Fruit fly (Drosophila melanogaster) whole organism, wandering third instar larva: ENCODE measurements around the gene CG7182.
A peak's percentile ranks its signal among the peaks of the same experiment; 100 is the strongest.

Experiments
- Abd-B ChIP-seq: fragments of >200 bp; optimal IDR thresholded peaks from 2 replicates; lab custom pipeline; 2017; ENCODE audit warnings: missing biosample characterization, missing genetic modification characterization
- CG32264 ChIP-seq: fragments of 200-800 bp; sonication (Bioruptor generic); optimal IDR thresholded peaks from 2 replicates; lab custom pipeline; 2016; ENCODE audit warnings: missing biosample characterization, missing genetic modification characterization
- CG9705 ChIP-seq: fragments of 200-800 bp; sonication (Bioruptor generic); optimal IDR thresholded peaks from 2 replicates; lab custom pipeline; 2018; ENCODE audit warnings: missing biosample characterization, mild to moderate bottlenecking, missing genetic modification characterization
- CrebA ChIP-seq: fragments of 200-800 bp; sonication (Bioruptor generic); optimal IDR thresholded peaks from 2 replicates; lab custom pipeline; 2016; ENCODE audit warnings: missing biosample characterization, mild to moderate bottlenecking, missing genetic modification characterization, borderline replicate concordance
- Dfd ChIP-seq: fragments of >200 bp; optimal IDR thresholded peaks from 2 replicates; lab custom pipeline; 2017; ENCODE audit warnings: missing biosample characterization, missing genetic modification characterization
- Dif ChIP-seq: fragments of 200-275, 200-300 bp; sonication (Bioruptor generic); optimal IDR thresholded peaks from 2 replicates; lab custom pipeline; 2018; ENCODE audit warnings: missing biosample characterization, missing genetic modification characterization; ENCODE audit not compliant: partially characterized antibody
- GATAd ChIP-seq: sonication (Bioruptor generic); optimal IDR thresholded peaks from 2 replicates; lab custom pipeline; 2016; ENCODE audit warnings: missing biosample characterization, missing genetic modification characterization
- HLH106 ChIP-seq: fragments of 200-800 bp; optimal IDR thresholded peaks from 3 replicates; lab custom pipeline; 2019; ENCODE audit warnings: missing biosample characterization, mild to moderate bottlenecking, missing genetic modification characterization, moderate library complexity
- Hnf4 ChIP-seq: fragments of 200-800 bp; sonication (Bioruptor generic); optimal IDR thresholded peaks from 2 replicates; lab custom pipeline; 2016; ENCODE audit warnings: missing biosample characterization, mild to moderate bottlenecking, missing genetic modification characterization
- Hr83 ChIP-seq: fragments of 200-300 bp; sonication (Bioruptor generic); optimal IDR thresholded peaks from 2 replicates; lab custom pipeline; 2016; ENCODE audit warnings: missing biosample characterization, mild to moderate bottlenecking, missing genetic modification characterization, moderate library complexity; ENCODE audit not compliant: poor library complexity, severe bottlenecking
- Jra ChIP-seq: sonication (Bioruptor generic); optimal IDR thresholded peaks from 2 replicates; lab custom pipeline; 2016; ENCODE audit warnings: missing biosample characterization, missing genetic modification characterization
- Mio ChIP-seq: sonication (Bioruptor generic); optimal IDR thresholded peaks from 2 replicates; lab custom pipeline; 2016; ENCODE audit warnings: missing biosample characterization, missing genetic modification characterization
- Myc ChIP-seq: fragments of >200 bp; optimal IDR thresholded peaks from 2 replicates; lab custom pipeline; 2017
- N ChIP-seq: fragments of >200 bp; optimal IDR thresholded peaks from 2 replicates; lab custom pipeline; 2018; ENCODE audit warnings: missing biosample characterization, missing external identifiers, missing genetic modification characterization
- OdsH ChIP-seq: fragments of 200-800 bp; sonication (Bioruptor generic); optimal IDR thresholded peaks from 2 replicates; lab custom pipeline; 2016; ENCODE audit warnings: missing biosample characterization, mild to moderate bottlenecking, missing genetic modification characterization
- Rel ChIP-seq, 2 experiments: fragments of 200-800 bp; sonication (Bioruptor generic) in 1 of 2; optimal IDR thresholded peaks; 2 replicates in 1 of 2; 3 replicates in 1 of 2; lab custom pipeline; 2016 to 2019; ENCODE audit warnings: mild to moderate bottlenecking in 2 of 2, missing biosample characterization in 2 of 2, missing genetic modification characterization in 2 of 2, moderate library complexity in 1 of 2
- Sp1 ChIP-seq: fragments of 200-800 bp; sonication (Bioruptor generic); optimal IDR thresholded peaks from 3 replicates; lab custom pipeline; 2019; ENCODE audit warnings: missing biosample characterization, mild to moderate bottlenecking, missing genetic modification characterization, moderate library complexity
- Vsx2 ChIP-seq: fragments of 200-300, 225-300 bp; sonication (Bioruptor generic); optimal IDR thresholded peaks from 2 replicates; lab custom pipeline; 2018; ENCODE audit warnings: missing biosample characterization, missing genetic modification characterization; ENCODE audit not compliant: partially characterized antibody
- br ChIP-seq: fragments of 200-800 bp; sonication (Bioruptor generic); optimal IDR thresholded peaks from 2 replicates; lab custom pipeline; 2016; ENCODE audit warnings: missing biosample characterization, missing genetic modification characterization
- brk ChIP-seq: fragments of 200-800 bp; sonication (Bioruptor generic); optimal IDR thresholded peaks from 2 replicates; lab custom pipeline; 2016; ENCODE audit warnings: missing biosample characterization, mild to moderate bottlenecking, missing genetic modification characterization
- dl ChIP-seq, 2 experiments: fragments of 175-275, 200-275 bp in 1 of 2; fragments of 200-275 bp in 1 of 2; sonication (Bioruptor generic); optimal IDR thresholded peaks; lab custom pipeline; 2018; ENCODE audit warnings: mild to moderate bottlenecking in 2 of 2, missing biosample characterization in 2 of 2, missing genetic modification characterization in 2 of 2, moderate library complexity in 2 of 2; ENCODE audit not compliant: partially characterized antibody in 2 of 2, insufficient read depth in 1 of 2
- dmrt93B ChIP-seq: fragments of 200-800 bp; sonication (Bioruptor generic); optimal IDR thresholded peaks from 2 replicates; lab custom pipeline; 2018; ENCODE audit warnings: missing biosample characterization, mild to moderate bottlenecking, missing genetic modification characterization
- dsf ChIP-seq: sonication (Bioruptor generic); optimal IDR thresholded peaks from 2 replicates; lab custom pipeline; 2016; ENCODE audit warnings: missing biosample characterization, missing genetic modification characterization, borderline replicate concordance
- ey ChIP-seq: fragments of 200-800 bp; sonication (Bioruptor generic); optimal IDR thresholded peaks from 2 replicates; lab custom pipeline; 2016; ENCODE audit warnings: missing biosample characterization, missing genetic modification characterization
- foxo ChIP-seq, 2 experiments: fragments of 200-800 bp; sonication (Bioruptor generic); optimal IDR thresholded peaks; 2 replicates in 1 of 2; 3 replicates in 1 of 2; lab custom pipeline; 2016 to 2017; ENCODE audit warnings: missing biosample characterization in 2 of 2, missing genetic modification characterization in 2 of 2
- fru ChIP-seq: fragments of 200-800 bp; sonication (Bioruptor generic); optimal IDR thresholded peaks from 3 replicates; lab custom pipeline; 2016; ENCODE audit warnings: missing biosample characterization, mild to moderate bottlenecking, missing genetic modification characterization
- h ChIP-seq: fragments of 200-800 bp; sonication (Bioruptor generic); optimal IDR thresholded peaks from 3 replicates; lab custom pipeline; 2016; ENCODE audit warnings: missing biosample characterization, mild to moderate bottlenecking, missing genetic modification characterization
- jim ChIP-seq: fragments of 175-275, 200-325 bp; sonication (Bioruptor generic); optimal IDR thresholded peaks from 2 replicates; lab custom pipeline; 2016; ENCODE audit warnings: missing biosample characterization, mild to moderate bottlenecking, missing genetic modification characterization
- lola ChIP-seq: fragments of >200 bp; optimal IDR thresholded peaks from 2 replicates; lab custom pipeline; 2017; ENCODE audit warnings: missing biosample characterization, missing genetic modification characterization
- pan ChIP-seq: fragments of >200 bp; optimal IDR thresholded peaks from 2 replicates; lab custom pipeline; 2017
- psq ChIP-seq: fragments of 200-800 bp; sonication (Bioruptor generic); optimal IDR thresholded peaks from 3 replicates; lab custom pipeline; 2017; ENCODE audit warnings: missing biosample characterization, mild to moderate bottlenecking, missing genetic modification characterization, moderate library complexity
- rgr ChIP-seq: fragments of 200-800 bp; sonication (Bioruptor generic); optimal IDR thresholded peaks from 3 replicates; lab custom pipeline; 2016; ENCODE audit warnings: missing biosample characterization, mild to moderate bottlenecking, missing genetic modification characterization
- sage ChIP-seq: fragments of 200-800 bp; sonication (Bioruptor generic); optimal IDR thresholded peaks from 2 replicates; lab custom pipeline; 2016; ENCODE audit warnings: missing biosample characterization, mild to moderate bottlenecking, missing genetic modification characterization
- sv ChIP-seq: fragments of 200-800 bp; sonication (Bioruptor generic); optimal IDR thresholded peaks from 3 replicates; lab custom pipeline; 2016; ENCODE audit warnings: missing biosample characterization, missing genetic modification characterization
- tai ChIP-seq: sonication (Bioruptor generic); optimal IDR thresholded peaks from 2 replicates; lab custom pipeline; 2016; ENCODE audit warnings: missing biosample characterization, missing genetic modification characterization
- usp ChIP-seq: fragments of >200 bp; optimal IDR thresholded peaks from 2 replicates; lab custom pipeline; 2017; ENCODE audit warnings: missing biosample characterization, missing genetic modification characterization
- woc ChIP-seq: sonication (Bioruptor generic); optimal IDR thresholded peaks from 2 replicates; lab custom pipeline; 2016; ENCODE audit warnings: missing biosample characterization, mild to moderate bottlenecking, missing genetic modification characterization

The CG7182 gene

dm6 chr3L:8383968-8384367, 37.8 kb upstream of the CG7182 start:
- TF ChIP-seq foxo (GFP tag; optimal IDR thresholded peaks at IDR 0.05; lab: Kevin White, UChicago) = no peak
- no peak for TF ChIP-seq Hr83 (GFP tag; lab: Kevin White, UChicago)
- no peak for TF ChIP-seq Myc (lab: Kevin White, UChicago)
- TF ChIP-seq sv = no peak

DNA sequence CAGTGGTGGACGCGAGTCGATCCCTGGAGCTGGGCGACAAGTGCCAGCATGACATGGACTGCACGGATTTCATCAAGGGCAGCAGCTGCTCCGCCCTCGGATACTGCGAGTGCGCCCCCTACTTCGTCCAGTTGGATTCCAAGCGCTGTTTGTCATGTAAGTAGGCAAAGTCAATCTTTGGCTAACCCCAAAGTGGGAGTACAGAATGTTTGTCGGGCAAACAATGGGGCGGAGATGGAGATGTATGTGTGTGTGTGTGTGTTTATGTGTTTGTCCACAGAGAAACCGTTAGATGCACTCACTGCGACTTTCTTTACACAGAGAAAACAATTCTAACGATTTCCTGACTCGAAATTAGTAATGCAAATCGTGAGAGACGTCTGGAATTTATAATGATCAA, 33.0 kb upstream of the CG7182 start:
- no peak for TF ChIP-seq Vsx2 (GFP tag; lab: Kevin White, UChicago)
- no peak for TF ChIP-seq h
- TF ChIP-seq Myc (lab: Kevin White, UChicago) = no peak

DNA sequence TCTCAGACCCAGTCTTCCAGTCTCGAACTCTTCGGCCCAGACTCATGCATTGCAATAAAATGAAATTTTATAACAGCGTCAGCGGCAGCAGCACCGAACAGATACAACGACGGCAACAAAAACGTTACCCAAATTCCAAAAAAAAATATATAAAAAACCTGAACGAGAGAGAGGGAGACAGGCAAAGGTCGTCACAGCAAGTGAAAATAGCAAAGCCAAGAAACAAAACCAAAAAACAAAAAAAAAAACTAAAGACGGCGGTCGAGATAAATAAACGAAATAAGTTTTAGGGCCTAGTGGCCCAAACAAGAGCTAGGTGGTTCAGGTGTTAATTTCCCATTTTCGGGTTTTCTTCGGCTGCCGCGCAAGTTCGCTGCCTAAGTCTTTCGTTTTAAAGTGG, 27.9 kb upstream of the CG7182 start:
- no peak for TF ChIP-seq Rel (GFP tag; optimal IDR thresholded peaks at IDR 0.05; lab: Kevin White, UChicago)
- no peak for TF ChIP-seq Rel (tag; optimal IDR thresholded peaks at IDR 0.05; lab: Kevin White, UChicago)
- TF ChIP-seq GATAd (GFP tag; lab: Kevin White, UChicago) = no peak
- TF ChIP-seq CrebA (GFP tag; lab: Kevin White, UChicago) = no peak
- no peak for TF ChIP-seq usp

DNA sequence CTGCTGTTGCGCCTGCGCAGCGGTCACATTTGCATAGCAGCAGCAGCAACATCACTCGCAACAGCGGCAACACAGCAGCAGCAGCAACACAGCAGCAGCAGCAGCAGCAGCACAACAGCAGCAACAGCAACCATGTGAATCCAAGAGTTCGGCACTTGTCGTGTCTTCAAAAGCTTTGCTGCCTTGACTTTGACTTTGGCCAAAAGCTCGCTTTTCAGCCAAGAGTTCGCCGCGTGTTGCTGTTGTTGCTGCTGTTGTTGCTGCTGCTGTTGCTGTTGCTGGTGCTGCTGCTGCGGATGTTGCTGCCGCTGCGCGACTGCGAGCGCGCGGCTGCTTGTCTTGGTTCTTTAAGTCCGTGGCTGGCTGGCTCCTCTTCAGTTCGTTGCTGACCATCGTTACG, 25.9 kb upstream of the CG7182 start, which contains the start of gene ImpE1:
ImpE1 (plus strand) TSS at position 371 of the 400 bp plus-strand sequence.
- TF ChIP-seq N (GFP tag; lab: Kevin White, UChicago) = no peak
- TF ChIP-seq Dfd (GFP tag; lab: Kevin White, UChicago) = peak; percentile 76
- no peak for TF ChIP-seq CG32264
- no peak for TF ChIP-seq sage (GFP tag; lab: Kevin White, UChicago)
- no peak for TF ChIP-seq Hr83 (GFP tag; lab: Kevin White, UChicago)
- no peak for TF ChIP-seq sv
- no peak for TF ChIP-seq GATAd (GFP tag; lab: Kevin White, UChicago)

DNA sequence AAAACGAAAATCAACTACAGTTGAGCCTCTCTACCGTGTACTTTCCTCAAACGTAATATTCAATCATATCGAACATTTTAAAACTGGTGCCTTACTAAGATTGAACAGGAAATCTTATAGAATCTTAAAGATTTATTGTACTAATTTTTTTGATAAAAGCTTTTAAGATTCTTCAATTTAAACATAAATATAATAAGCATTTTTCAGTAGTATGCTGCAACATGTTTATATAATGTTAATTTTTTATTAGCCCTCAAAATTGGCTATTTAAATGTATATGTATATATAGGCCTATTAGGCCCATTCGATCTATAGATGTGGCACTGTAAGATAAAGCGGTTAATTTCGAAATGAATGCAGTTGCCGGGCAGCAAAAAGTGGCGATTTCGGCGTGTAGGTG, 25.4 kb upstream of the CG7182 start:
- no peak for TF ChIP-seq N (GFP tag; lab: Kevin White, UChicago)
- TF ChIP-seq Mio (GFP tag; lab: Kevin White, UChicago) = no peak
- TF ChIP-seq jim = no peak
- no peak for TF ChIP-seq OdsH (GFP tag; lab: Kevin White, UChicago)
- no peak for TF ChIP-seq dsf
- no peak for TF ChIP-seq br (GFP tag; lab: Kevin White, UChicago)
- TF ChIP-seq sv = no peak

DNA sequence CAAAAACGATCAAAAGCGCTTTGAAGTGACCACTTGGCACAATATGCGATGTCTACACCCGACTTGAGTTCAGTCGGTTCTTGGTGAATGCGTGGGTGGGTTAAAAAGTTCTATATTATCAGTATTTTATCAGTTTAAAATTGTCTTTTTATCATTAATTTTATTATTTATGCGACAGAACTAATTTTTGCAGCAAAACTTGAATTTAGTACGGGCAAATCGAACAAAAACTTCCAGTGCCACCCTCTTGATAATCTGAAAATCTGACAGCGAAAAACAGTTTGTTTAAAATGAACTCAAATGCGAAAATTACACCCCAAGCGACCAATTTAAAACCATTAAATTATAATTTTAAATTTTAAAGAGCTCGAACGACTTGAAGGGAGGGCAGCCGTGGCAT, 24.7 kb upstream of the CG7182 start:
- TF ChIP-seq Jra (GFP tag; lab: Kevin White, UChicago) (no peak), CG32264 (peak; percentile 44), sage (GFP tag; lab: Kevin White, UChicago) (peak; percentile 46), N (GFP tag; lab: Kevin White, UChicago) (no peak), dmrt93B (GFP tag; lab: Kevin White, UChicago) (peak; percentile 23), CrebA (GFP tag; lab: Kevin White, UChicago) (peak; percentile 20), Sp1 (GFP tag; lab: Kevin White, UChicago) (peak; percentile 78), CG9705 (GFP tag; lab: Kevin White, UChicago) (peak; percentile 52), brk (GFP tag; lab: Kevin White, UChicago) (no peak), Mio (GFP tag; lab: Kevin White, UChicago) (no peak), jim (no peak), dl (GFP tag; optimal IDR thresholded peaks at IDR 0.05; lab: Kevin White, UChicago; ENCODE audit: insufficient read depth in 1 of 2, partially characterized antibody in 2 of 2) (no peak), rgr (GFP tag; lab: Kevin White, UChicago) (peak; percentile 59), br (GFP tag; lab: Kevin White, UChicago) (peak; percentile 49), Myc (lab: Kevin White, UChicago) (no peak), Hr83 (GFP tag; lab: Kevin White, UChicago) (no peak), lola (GFP tag; lab: Kevin White, UChicago) (no peak), GATAd (GFP tag; lab: Kevin White, UChicago) (no peak), sv (no peak), Vsx2 (GFP tag; lab: Kevin White, UChicago) (no peak), pan (no peak), Dif (GFP tag; lab: Kevin White, UChicago) (no peak), HLH106 (tag; lab: Kevin White, UChicago) (peak; percentile 77), h (peak; percentile 73), Dfd (GFP tag; lab: Kevin White, UChicago) (no peak), fru (GFP tag; lab: Kevin White, UChicago) (peak; percentile 54), Rel (GFP tag; optimal IDR thresholded peaks at IDR 0.05; lab: Kevin White, UChicago) (no peak), Rel (tag; optimal IDR thresholded peaks at IDR 0.05; lab: Kevin White, UChicago) (peak; percentile 37), Abd-B (GFP tag; lab: Kevin White, UChicago) (no peak), tai (GFP tag; lab: Kevin White, UChicago) (no peak), ey (GFP tag; lab: Kevin White, UChicago) (peak; percentile 50), usp (no peak), Hnf4 (peak; percentile 5), woc (peak; percentile 53), psq (peak; percentile 51), OdsH (GFP tag; lab: Kevin White, UChicago) (peak; percentile 45)
